Fruit fly (Drosophila melanogaster): ENCODE results near the gene CG15564.

Gene CG15564

dm6 chr3R:31252093-31252962 lies 17.2 kb upstream of the CG15564 start, which contains the start of the genes qless and mRpL32 (continued):
- TF ChIP-seq Xbp1 (GFP tag; optimal IDR thresholded peaks at IDR 0.05) = peak; percentile 48
- TF ChIP-seq jing (GFP tag; optimal IDR thresholded peaks at IDR 0.05) = no peak
- peak; percentile 46 for TF ChIP-seq Sox100B (GFP tag; optimal IDR thresholded peaks at IDR 0.05)
- peak; percentile 41 for TF ChIP-seq bcd (GFP tag; optimal IDR thresholded peaks at IDR 0.05)
- TF ChIP-seq Rfx (GFP tag; IDR thresholded peaks at IDR 0.05) = peak; percentile 81; the same call in 1 of the 2 replicates
- no peak for TF ChIP-seq Stat92E (GFP tag; optimal IDR thresholded peaks at IDR 0.05)
- peak; percentile 65 for TF ChIP-seq CG9932 (GFP tag; IDR thresholded peaks at IDR 0.05)
- TF ChIP-seq Poxn (GFP tag; IDR thresholded peaks at IDR 0.05) = no peak
- TF ChIP-seq CG7556 (GFP tag; optimal IDR thresholded peaks at IDR 0.05) = no peak
- TF ChIP-seq CG31224 (GFP tag; IDR thresholded peaks at IDR 0.05) = peak; percentile 71
- TF ChIP-seq CG9817 (tag; optimal IDR thresholded peaks at IDR 0.05) = peak; percentile 33
- TF ChIP-seq Camta (GFP tag; optimal IDR thresholded peaks at IDR 0.05) = peak; percentile 58
- TF ChIP-seq CG8478 (optimal IDR thresholded peaks at IDR 0.05) = no peak
- TF ChIP-seq Mrtf (GFP tag; IDR thresholded peaks at IDR 0.05) = peak; percentile 53; the same call in 1 of the 3 replicates
- TF ChIP-seq tup (GFP tag; optimal IDR thresholded peaks at IDR 0.05) = no peak
- TF ChIP-seq BtbVII (GFP tag; optimal IDR thresholded peaks at IDR 0.05) = peak; percentile 15
- no peak for TF ChIP-seq CG13123 (GFP tag; optimal IDR thresholded peaks at IDR 0.05)
- peak; percentile 53 for TF ChIP-seq unpg (GFP tag; optimal IDR thresholded peaks at IDR 0.05)
- TF ChIP-seq slbo (GFP tag; IDR thresholded peaks at IDR 0.05) = peak; percentile 60; the same call in 1 of the 2 replicates
- peak; percentile 73 for TF ChIP-seq pum (GFP tag; optimal IDR thresholded peaks at IDR 0.05)
- peak; percentile 15; the same call in 1 of the 2 replicates for TF ChIP-seq onecut (GFP tag; IDR thresholded peaks at IDR 0.05)
- no peak for TF ChIP-seq ap (GFP tag; IDR thresholded peaks at IDR 0.05)
- TF ChIP-seq CG6791 (GFP tag; IDR thresholded peaks at IDR 0.05; ENCODE audit: partially characterized antibody) = peak; percentile 22; the same call in 1 of the 3 replicates
- peak; percentile 46 for TF ChIP-seq caup (GFP tag; optimal IDR thresholded peaks at IDR 0.05; ENCODE audit: severe bottlenecking)
- TF ChIP-seq CG6683 (GFP tag; optimal IDR thresholded peaks at IDR 0.05) = no peak
- peak; percentile 59 for TF ChIP-seq sisA (GFP tag; IDR thresholded peaks at IDR 0.05)
- peak; percentile 88 for TF ChIP-seq CG14441 (GFP tag; IDR thresholded peaks at IDR 0.05)
- TF ChIP-seq Atf-2 (GFP tag; optimal IDR thresholded peaks at IDR 0.05) = peak; percentile 25
- peak; percentile 71 for TF ChIP-seq bab2 (GFP tag; optimal IDR thresholded peaks at IDR 0.05)
- peak; percentile 7 for TF ChIP-seq HmgZ (tag; optimal IDR thresholded peaks at IDR 0.05)
- peak; percentile 85 for TF ChIP-seq al (GFP tag; IDR thresholded peaks at IDR 0.05)
- TF ChIP-seq CG6765 (GFP tag; optimal IDR thresholded peaks at IDR 0.05) = no peak
- 0 out of 2 replicates have a peak, but pooled peaks have one; percentile 36 for TF ChIP-seq sim (GFP tag; IDR thresholded peaks at IDR 0.05)
- TF ChIP-seq sc (optimal IDR thresholded peaks at IDR 0.05) = no peak
- no peak for TF ChIP-seq sc (GFP tag; optimal IDR thresholded peaks at IDR 0.05)
- TF ChIP-seq CG8281 (tag; optimal IDR thresholded peaks at IDR 0.05) = no peak
- TF ChIP-seq CG9215 (GFP tag; IDR thresholded peaks at IDR 0.05) = peak; percentile 74
- no peak for TF ChIP-seq CG5953 (GFP tag; IDR thresholded peaks at IDR 0.05)
- TF ChIP-seq Lhr (GFP tag; optimal IDR thresholded peaks at IDR 0.05) = no peak
- peak; percentile 48 for TF ChIP-seq slp2 (GFP tag; optimal IDR thresholded peaks at IDR 0.05)
- TF ChIP-seq wek (GFP tag; optimal IDR thresholded peaks at IDR 0.05) = no peak
- TF ChIP-seq CG10979 (tag; optimal IDR thresholded peaks at IDR 0.05) = peak; percentile 22
- TF ChIP-seq Ptx1 (GFP tag; IDR thresholded peaks at IDR 0.05) = peak; percentile 86
- no peak for TF ChIP-seq CG11398 (GFP tag; optimal IDR thresholded peaks at IDR 0.05)
- peak; percentile 31; the same call in 1 of the 3 replicates for TF ChIP-seq sr (GFP tag; IDR thresholded peaks at IDR 0.05)
- no peak for TF ChIP-seq wor (GFP tag; IDR thresholded peaks at IDR 0.05)
- TF ChIP-seq CG12942 (GFP tag; optimal IDR thresholded peaks at IDR 0.05) = no peak
- TF ChIP-seq Hsf (GFP tag; optimal IDR thresholded peaks at IDR 0.05) = peak; percentile 37
- TF ChIP-seq pho (GFP tag; optimal IDR thresholded peaks at IDR 0.05) = peak; percentile 1
- no peak for TF ChIP-seq aop (GFP tag; IDR thresholded peaks at IDR 0.05)

All from whole organism, embryonic.